Fruit fly (Drosophila melanogaster): ENCODE results near the gene CG32266.

DNA sequence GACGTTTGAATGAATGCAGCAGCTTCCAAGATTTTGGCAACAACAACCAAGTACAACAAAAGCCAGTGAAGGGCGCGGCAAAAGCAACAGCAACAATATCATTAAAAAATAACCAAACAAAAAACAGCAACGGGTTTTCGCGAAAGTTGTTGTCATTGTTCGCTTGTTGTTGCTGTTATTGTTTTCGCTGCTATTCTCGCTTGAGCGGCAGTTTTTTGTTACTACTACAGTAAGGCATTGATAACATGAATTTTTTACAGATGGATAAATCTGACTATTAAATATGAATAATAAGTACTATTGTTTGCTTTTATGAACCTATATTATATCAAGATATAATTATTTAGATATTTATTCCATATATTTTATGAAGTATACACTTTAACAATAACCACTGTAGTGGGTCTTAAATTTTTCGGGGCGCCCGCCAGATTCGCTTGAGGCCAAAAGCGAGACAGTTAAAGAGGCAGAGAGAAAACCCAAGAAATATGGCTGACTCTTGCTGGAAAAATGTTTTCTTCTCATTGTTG, 19.1 kb upstream of the CG32266 start:
- TF ChIP-seq Abd-B (GFP tag; optimal IDR thresholded peaks at IDR 0.05) (no peak), rgr (GFP tag; optimal IDR thresholded peaks at IDR 0.05) (peak; percentile 70), sage (GFP tag; optimal IDR thresholded peaks at IDR 0.05) (peak; percentile 12), Myc (optimal IDR thresholded peaks at IDR 0.05) (no peak), Hr78 (GFP tag; optimal IDR thresholded peaks at IDR 0.05) (no peak), pan (optimal IDR thresholded peaks at IDR 0.05) (no peak), Mio (GFP tag; optimal IDR thresholded peaks at IDR 0.05) (no peak), OdsH (GFP tag; optimal IDR thresholded peaks at IDR 0.05) (peak; percentile 83), h (GFP tag; optimal IDR thresholded peaks at IDR 0.05) (peak; percentile 68), psq (GFP tag; optimal IDR thresholded peaks at IDR 0.05) (peak; percentile 82), CrebA (GFP tag; optimal IDR thresholded peaks at IDR 0.05; ENCODE audit: borderline replicate concordance) (peak; percentile 34), lola (GFP tag; optimal IDR thresholded peaks at IDR 0.05) (no peak), CG32264 (GFP tag; optimal IDR thresholded peaks at IDR 0.05) (no peak), br (GFP tag; optimal IDR thresholded peaks at IDR 0.05) (peak; percentile 19)

All from whole organism, wandering third instar larva.